Worm (Caenorhabditis elegans) whole organism, mixed stage, embryonic: Measurements from ENCODE around the gene C53B7.6.

ENCODE experiments used
- ceh-39 ChIP-seq: fragments of 150-350 bp; optimal IDR thresholded peaks from 2 replicates; lab custom pipeline; 2014; ENCODE audit warnings: missing biosample characterization, missing genetic modification characterization
- ceh-83 ChIP-seq: fragments of 200-800 bp; sonication (Bioruptor generic); optimal IDR thresholded peaks from 2 replicates; lab custom pipeline; 2018; ENCODE audit warnings: mild to moderate bottlenecking, missing genetic modification characterization, missing compliant biosample characterization
- lin-13 ChIP-seq: fragments of 150-350 bp; optimal IDR thresholded peaks from 2 replicates; lab custom pipeline; 2014; ENCODE audit warnings: missing biosample characterization, missing genetic modification characterization
- lsy-2 ChIP-seq: fragments of 150-350 bp; optimal IDR thresholded peaks from 2 replicates; lab custom pipeline; 2014; ENCODE audit warnings: missing biosample characterization, missing genetic modification characterization
- mab-5 ChIP-seq: fragments of 150-350 bp; optimal IDR thresholded peaks from 2 replicates; lab custom pipeline; 2014; ENCODE audit warnings: missing biosample characterization, missing genetic modification characterization
- nhr-12 ChIP-seq: fragments of 150-350 bp; optimal IDR thresholded peaks from 2 replicates; lab custom pipeline; 2014; ENCODE audit warnings: missing biosample characterization, missing genetic modification characterization
- nhr-28 ChIP-seq: fragments of 150-350 bp; optimal IDR thresholded peaks from 2 replicates; lab custom pipeline; 2014; ENCODE audit warnings: missing biosample characterization, missing genetic modification characterization
- nhr-76 ChIP-seq: sonication (generic microtip); optimal IDR thresholded peaks from 2 replicates; lab custom pipeline; 2017; ENCODE audit warnings: missing biosample characterization, missing genetic modification characterization
- pha-4 ChIP-seq: fragments of 150-350 bp; optimal IDR thresholded peaks from 2 replicates; lab custom pipeline; 2018; ENCODE audit warnings: missing biosample characterization, missing genetic modification reagents, missing genetic modification characterization
- snpc-4 ChIP-seq: fragments of 150-350 bp; optimal IDR thresholded peaks from 2 replicates; lab custom pipeline; 2014; ENCODE audit warnings: missing biosample characterization, missing genetic modification characterization
- unc-62 ChIP-seq: fragments of 150-350 bp; optimal IDR thresholded peaks from 2 replicates; lab custom pipeline; 2014; ENCODE audit warnings: missing biosample characterization, missing genetic modification reagents, missing genetic modification characterization

- TF ChIP-seq lin-13 (tag; lab: Kevin White, UChicago) = no peak
- TF ChIP-seq snpc-4 (tag; lab: Kevin White, UChicago) = no peak
- TF ChIP-seq unc-62 (GFP tag; lab: Kevin White, UChicago) = no peak
- TF ChIP-seq mab-5 (tag; lab: Kevin White, UChicago) = no peak
- no peak for TF ChIP-seq lsy-2
- TF ChIP-seq ceh-39 (tag; lab: Kevin White, UChicago) = no peak
- TF ChIP-seq ceh-83 = no peak
- no peak for TF ChIP-seq nhr-76 (tag; lab: Kevin White, UChicago)
- TF ChIP-seq pha-4 = no peak
- no peak for TF ChIP-seq nhr-12 (tag; lab: Kevin White, UChicago)
- TF ChIP-seq nhr-28 (tag; lab: Kevin White, UChicago) = no peak
These were observed 16.8 kb upstream of the C53B7.6 start, which contains the start of gene F41C6.7 for ce11 chrX:6885227-6885853.
